Worm (Caenorhabditis elegans) whole organism, midembryonic: ENCODE measurements around the gene T12B5.15.
A peak's percentile ranks its signal among the peaks of the same experiment; 100 is the strongest.

ENCODE experiments used
- T22C8.4 ChIP-seq: fragments of 200-800 bp; sonication (Bioruptor generic); IDR thresholded peaks from 2 replicates; pipeline ENCODE4 v1.3.6; 2022; ENCODE audit warnings: missing genetic modification characterization, missing compliant biosample characterization
- cog-1 ChIP-seq: sonication (generic microtip); optimal IDR thresholded peaks from 2 replicates; lab custom pipeline; 2016; ENCODE audit warnings: missing genetic modification characterization, missing compliant biosample characterization
- med-1 ChIP-seq: sonication (generic microtip); optimal IDR thresholded peaks from 2 replicates; lab custom pipeline; 2017; ENCODE audit warnings: missing genetic modification characterization, mild to moderate bottlenecking, missing compliant biosample characterization, antibody characterized with exemption, missing genetic modification reagents; ENCODE audit not compliant: insufficient read depth
- ref-1 ChIP-seq: fragments of 200-800 bp; sonication (Bioruptor generic); conservative IDR thresholded peaks from 2 replicates; pipeline ENCODE4 v1.3.6; 2022; ENCODE audit warnings: missing genetic modification reagents, missing genetic modification characterization, missing compliant biosample characterization
- tab-1 ChIP-seq: fragments of 200-800 bp; sonication (Bioruptor generic); IDR thresholded peaks from 2 replicates; pipeline ENCODE4 v1.3.6; 2022; ENCODE audit warnings: missing genetic modification characterization, missing compliant biosample characterization
- ztf-23 ChIP-seq: fragments of 200-800 bp; sonication (Bioruptor generic); IDR thresholded peaks from 2 replicates; pipeline ENCODE4 v1.3.6; 2022; ENCODE audit warnings: missing genetic modification reagents, missing genetic modification characterization, missing compliant biosample characterization
- ztf-29 ChIP-seq: fragments of 200-800 bp; sonication (Bioruptor generic); IDR thresholded peaks from 2 replicates; pipeline ENCODE4 v1.3.6; 2022; ENCODE audit warnings: missing genetic modification reagents, missing genetic modification characterization, missing compliant biosample characterization

DNA sequence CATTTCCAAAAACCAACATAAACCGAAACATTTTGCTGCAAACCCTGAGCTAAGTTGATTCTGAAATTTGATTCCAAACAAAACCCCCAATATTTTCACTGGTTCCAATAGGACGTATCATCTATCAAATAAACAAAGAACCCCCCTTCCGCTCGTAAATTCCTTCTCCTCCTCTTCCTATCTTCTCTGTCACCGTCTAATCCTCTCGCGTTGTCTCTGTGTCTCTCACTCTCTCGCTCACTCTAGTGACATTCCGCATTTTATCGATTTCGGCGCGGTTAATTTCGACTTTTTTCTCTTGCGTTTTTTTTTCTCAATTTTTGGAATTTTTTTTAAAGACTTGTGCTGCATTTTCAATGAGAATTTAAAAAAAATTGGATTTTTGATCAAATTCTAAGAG is 27.5 kb upstream of the T12B5.15 start:
- no peak for TF ChIP-seq ztf-23
- no peak for TF ChIP-seq med-1
- TF ChIP-seq ref-1 (GFP tag; lab: Robert Waterston, UW), result no peak
- TF ChIP-seq T22C8.4 (GFP tag; lab: Robert Waterston, UW), result peak; percentile 70
- TF ChIP-seq cog-1 (tag; lab: Kevin White, UChicago), result no peak
- no peak for TF ChIP-seq ztf-29 (GFP tag; lab: Robert Waterston, UW)
- TF ChIP-seq tab-1, result no peak
